Worm (Caenorhabditis elegans) whole organism, L4 larva: Measurements from ENCODE around the gene C24H10.2.

ENCODE experiments used
- D1046.2 ChIP-seq: fragments of 200-800 bp; sonication (Bioruptor generic); IDR thresholded peaks from 2 replicates; pipeline ENCODE4 v1.3.6; 2022; ENCODE audit warnings: missing genetic modification characterization, missing compliant biosample characterization
- ama-1 ChIP-seq: fragments of 150-350 bp; optimal IDR thresholded peaks from 2 replicates; lab custom pipeline; 2014; ENCODE audit warnings: inconsistent platforms, mixed read lengths
- ceh-32 ChIP-seq: sonication (generic microtip); optimal IDR thresholded peaks from 2 replicates; lab custom pipeline; 2016; ENCODE audit warnings: mild to moderate bottlenecking, missing genetic modification characterization, missing compliant biosample characterization; ENCODE audit not compliant: poor library complexity
- daf-12 ChIP-seq: fragments of 150-350 bp; optimal IDR thresholded peaks from 2 replicates; lab custom pipeline; 2014; ENCODE audit warnings: missing biosample characterization, missing genetic modification reagents, missing genetic modification characterization
- dpl-1 ChIP-seq: fragments of 150-350 bp; optimal IDR thresholded peaks from 2 replicates; lab custom pipeline; 2014; ENCODE audit warnings: missing biosample characterization, missing genetic modification reagents, missing genetic modification characterization
- fos-1 ChIP-seq: fragments of 150-350 bp; optimal IDR thresholded peaks from 2 replicates; lab custom pipeline; 2014; ENCODE audit warnings: missing biosample characterization, missing genetic modification characterization
- gei-8 ChIP-seq: fragments of 200-800 bp; sonication (Bioruptor generic); optimal IDR thresholded peaks from 2 replicates; lab custom pipeline; 2018; ENCODE audit warnings: mild to moderate bottlenecking, missing genetic modification characterization, missing compliant biosample characterization
- lin-39 ChIP-seq: fragments of 150-350 bp; optimal IDR thresholded peaks from 2 replicates; lab custom pipeline; 2014; ENCODE audit warnings: missing biosample characterization, missing genetic modification reagents, missing genetic modification characterization
- mdl-1 ChIP-seq, 2 experiments: fragments of 150-350 bp in 1 of 2; sonication (generic microtip) in 1 of 2; optimal IDR thresholded peaks; 2 replicates each; lab custom pipeline; 2014 to 2017; ENCODE audit warnings: missing biosample characterization in 2 of 2, missing genetic modification characterization in 2 of 2
- mep-1 ChIP-seq: fragments of 150-350 bp; sonication (generic microtip); optimal IDR thresholded peaks from 3 replicates; lab custom pipeline; 2014; ENCODE audit warnings: missing biosample characterization, missing genetic modification characterization
- nhr-111 ChIP-seq: fragments of 200-800 bp; sonication (Bioruptor generic); optimal IDR thresholded peaks from 2 replicates; lab custom pipeline; 2018; ENCODE audit warnings: mild to moderate bottlenecking, missing genetic modification characterization, missing compliant biosample characterization
- nhr-77 ChIP-seq: fragments of 150-350 bp; optimal IDR thresholded peaks from 2 replicates; lab custom pipeline; 2014; ENCODE audit warnings: missing biosample characterization, missing genetic modification characterization
- sdz-12 ChIP-seq: fragments of 200-800 bp; sonication (Bioruptor generic); optimal IDR thresholded peaks from 2 replicates; lab custom pipeline; 2018; ENCODE audit warnings: mild to moderate bottlenecking, missing genetic modification characterization, missing compliant biosample characterization

ce11 chrX:5037673-5038072, 26.7 kb upstream of the C24H10.2 start, which contains the start of gene ZC449.5:
- TF ChIP-seq mep-1 (no peak), nhr-77 (tag; lab: Kevin White, UChicago) (no peak), ama-1 (lab: Kevin White, UChicago) (no peak), nhr-111 (GFP tag; lab: Kevin White, UChicago) (no peak), dpl-1 (GFP tag; lab: Kevin White, UChicago) (no peak), mdl-1 (tag; optimal IDR thresholded peaks at IDR 0.05; lab: Kevin White, UChicago) (no peak), fos-1 (tag; lab: Kevin White, UChicago) (no peak), D1046.2 (GFP tag; lab: Robert Waterston, UW) (no peak), ceh-32 (tag; lab: Kevin White, UChicago) (no peak), sdz-12 (no peak), lin-39 (tag; lab: Kevin White, UChicago) (no peak), daf-12 (tag; lab: Kevin White, UChicago) (no peak), gei-8 (GFP tag; lab: Kevin White, UChicago) (no peak)
